Fruit fly (Drosophila melanogaster) whole organism, embryonic: ENCODE data around the gene CG31776.
A peak's percentile ranks its signal among the peaks of the same experiment; 100 is the strongest.

Source experiments
- Adf1 ChIP-seq: fragments of 200-800 bp; sonication (Bioruptor generic); IDR thresholded peaks from 2 replicates; pipeline ENCODE4 v1.3.6; 2022; ENCODE audit warnings: missing biosample characterization, missing genetic modification characterization
- CG10462 ChIP-seq: fragments of 200-800 bp; sonication (Bioruptor generic); optimal IDR thresholded peaks from 2 replicates; lab custom pipeline; 2016; ENCODE audit warnings: missing biosample characterization, missing genetic modification characterization
- CG10979 ChIP-seq: fragments of 200-800 bp; sonication (Bioruptor generic); optimal IDR thresholded peaks from 2 replicates; lab custom pipeline; 2018; ENCODE audit warnings: missing biosample characterization, mild to moderate bottlenecking, missing genetic modification characterization, moderate library complexity
- CG13287 ChIP-seq: fragments of 200-800 bp; sonication (Bioruptor generic); IDR thresholded peaks from 2 replicates; pipeline ENCODE4 v1.3.6; 2022; ENCODE audit warnings: missing biosample characterization, missing genetic modification characterization; ENCODE audit not compliant: partially characterized antibody
- CG13296 ChIP-seq: fragments of 200-800 bp; sonication (Bioruptor generic); optimal IDR thresholded peaks from 3 replicates; lab custom pipeline; 2018; ENCODE audit warnings: missing biosample characterization, mild to moderate bottlenecking, missing genetic modification characterization
- CG13894 ChIP-seq: fragments of 200-800 bp; sonication (Bioruptor generic); optimal IDR thresholded peaks from 3 replicates; lab custom pipeline; 2018; ENCODE audit warnings: missing biosample characterization, mild to moderate bottlenecking, missing genetic modification characterization, moderate library complexity
- CG14710 ChIP-seq: fragments of 200-800 bp; sonication (Bioruptor generic); optimal IDR thresholded peaks from 3 replicates; lab custom pipeline; 2019; ENCODE audit warnings: missing biosample characterization, mild to moderate bottlenecking, missing genetic modification characterization, moderate library complexity
- CG15696 ChIP-seq: fragments of 200-800 bp; sonication (Bioruptor generic); optimal IDR thresholded peaks from 2 replicates; lab custom pipeline; 2019; ENCODE audit warnings: missing biosample characterization, mild to moderate bottlenecking, missing genetic modification characterization, moderate library complexity
- CG16779 ChIP-seq: fragments of 200-800 bp; sonication (Bioruptor generic); IDR thresholded peaks from 2 replicates; pipeline ENCODE4 v1.3.6; 2022; ENCODE audit warnings: missing biosample characterization, missing genetic modification characterization
- CG16813 ChIP-seq: fragments of 200-800 bp; sonication (Bioruptor generic); IDR thresholded peaks from 3 replicates; pipeline ENCODE4 v1.3.6; 2022; ENCODE audit warnings: missing biosample characterization, missing genetic modification characterization; ENCODE audit not compliant: partially characterized antibody
- CG17829 ChIP-seq: fragments of 200-800 bp; optimal IDR thresholded peaks from 2 replicates; lab custom pipeline; 2019; ENCODE audit warnings: missing biosample characterization, mild to moderate bottlenecking, missing genetic modification characterization, moderate library complexity
- CG2202 ChIP-seq: fragments of 200-800 bp; sonication (Bioruptor generic); optimal IDR thresholded peaks from 2 replicates; lab custom pipeline; 2018; ENCODE audit warnings: missing biosample characterization, mild to moderate bottlenecking, missing genetic modification characterization
- CG32767 ChIP-seq: fragments of 200-800 bp; sonication (Bioruptor generic); IDR thresholded peaks from 2 replicates; pipeline ENCODE4 v1.3.6; 2022; ENCODE audit warnings: missing biosample characterization, missing genetic modification characterization
- CG33213 ChIP-seq: fragments of 200-800 bp; sonication (Bioruptor generic); optimal IDR thresholded peaks from 3 replicates; lab custom pipeline; 2016; ENCODE audit warnings: missing biosample characterization, missing genetic modification characterization
- CG4424 ChIP-seq: fragments of 200-800 bp; sonication (Bioruptor generic); optimal IDR thresholded peaks from 3 replicates; lab custom pipeline; 2016; ENCODE audit warnings: missing biosample characterization, missing genetic modification characterization
- CG5180 ChIP-seq: fragments of 200-800 bp; sonication (Bioruptor generic); optimal IDR thresholded peaks from 3 replicates; lab custom pipeline; 2017; ENCODE audit warnings: missing biosample characterization, missing genetic modification characterization, mild to moderate bottlenecking, moderate library complexity, missing genetic modification reagents
- CG5953 ChIP-seq: fragments of 200-800 bp; sonication (Bioruptor generic); IDR thresholded peaks from 2 replicates; pipeline ENCODE4 v1.3.6; 2022; ENCODE audit warnings: missing biosample characterization, missing genetic modification characterization
- CG6765 ChIP-seq: fragments of 200-800 bp; sonication (Bioruptor generic); optimal IDR thresholded peaks from 3 replicates; lab custom pipeline; 2017; ENCODE audit warnings: missing biosample characterization, mild to moderate bottlenecking, missing genetic modification characterization
- CG7357 ChIP-seq: fragments of 200-800 bp; sonication (Bioruptor generic); IDR thresholded peaks from 3 replicates; pipeline ENCODE4 v1.3.6; 2022; ENCODE audit warnings: missing biosample characterization, missing genetic modification characterization
- CG7987 ChIP-seq: fragments of 200-800 bp; sonication (Bioruptor generic); optimal IDR thresholded peaks from 2 replicates; lab custom pipeline; 2018; ENCODE audit warnings: missing biosample characterization, mild to moderate bottlenecking, missing genetic modification characterization, moderate library complexity
- CG9932 ChIP-seq: fragments of 200-800 bp; sonication (Bioruptor generic); IDR thresholded peaks from 2 replicates; pipeline ENCODE4 v1.3.6; 2022; ENCODE audit warnings: missing biosample characterization, missing genetic modification characterization
- CTCF ChIP-seq: fragments of 200-800 bp; sonication (Bioruptor generic); optimal IDR thresholded peaks from 2 replicates; lab custom pipeline; 2017; ENCODE audit warnings: missing biosample characterization, mild to moderate bottlenecking, missing genetic modification characterization, moderate library complexity
- E2f2 ChIP-seq: fragments of 200-800 bp; sonication (Bioruptor generic); IDR thresholded peaks from 2 replicates; pipeline ENCODE4 v1.3.6; 2022; ENCODE audit warnings: missing biosample characterization, missing genetic modification characterization
- Mad ChIP-seq: fragments of 200-800 bp; sonication (Bioruptor generic); optimal IDR thresholded peaks from 2 replicates; lab custom pipeline; 2016; ENCODE audit warnings: missing biosample characterization, missing genetic modification characterization
- Med ChIP-seq: fragments of 200-800 bp; sonication (Bioruptor generic); peaks from one replicate; lab custom pipeline; 2016; ENCODE audit warnings: missing biosample characterization, missing genetic modification characterization, mild to moderate bottlenecking, inconsistent platforms, moderate library complexity
- NfI ChIP-seq: fragments of 200-800 bp; sonication (Bioruptor generic); optimal IDR thresholded peaks from 3 replicates; lab custom pipeline; 2018; ENCODE audit warnings: missing biosample characterization, mild to moderate bottlenecking, missing genetic modification characterization, moderate library complexity
- Sry-β ChIP-seq: fragments of 200-800 bp; sonication (Bioruptor generic); optimal IDR thresholded peaks from 2 replicates; lab custom pipeline; 2018; ENCODE audit warnings: missing biosample characterization, mild to moderate bottlenecking, missing genetic modification characterization, moderate library complexity
- Vsx1 ChIP-seq: fragments of 200-800 bp; sonication (Bioruptor generic); optimal IDR thresholded peaks from 2 replicates; lab custom pipeline; 2017; ENCODE audit warnings: missing biosample characterization, mild to moderate bottlenecking, missing genetic modification characterization, missing genetic modification reagents
- cg ChIP-seq: fragments of 200-800 bp; sonication (Bioruptor generic); optimal IDR thresholded peaks from 3 replicates; lab custom pipeline; 2019; ENCODE audit warnings: missing biosample characterization, mild to moderate bottlenecking, missing genetic modification characterization, moderate library complexity
- chinmo ChIP-seq: fragments of 200-800 bp; sonication (Bioruptor generic); IDR thresholded peaks from 4 replicates; pipeline ENCODE4 v1.3.6; 2022; ENCODE audit warnings: missing biosample characterization, missing genetic modification characterization; ENCODE audit not compliant: partially characterized antibody
- eve ChIP-seq, 2 experiments: fragments of >200 bp; optimal IDR thresholded peaks; 2 replicates each; lab custom pipeline; 2017; ENCODE audit warnings: missing biosample characterization in 2 of 2, missing genetic modification characterization in 2 of 2
- gem ChIP-seq: fragments of 200-800 bp; sonication (Bioruptor generic); optimal IDR thresholded peaks from 2 replicates; lab custom pipeline; 2019; ENCODE audit warnings: missing biosample characterization, mild to moderate bottlenecking, missing genetic modification characterization, moderate library complexity
- gro ChIP-seq: fragments of 200-800 bp; sonication (Bioruptor generic); optimal IDR thresholded peaks from 2 replicates; lab custom pipeline; 2016; ENCODE audit warnings: missing biosample characterization, missing genetic modification characterization
- kah ChIP-seq: fragments of 200-800 bp; sonication (Bioruptor generic); optimal IDR thresholded peaks from 2 replicates; lab custom pipeline; 2018; ENCODE audit warnings: missing biosample characterization, mild to moderate bottlenecking, missing genetic modification characterization
- klu ChIP-seq: fragments of 200-800 bp; sonication (Bioruptor generic); IDR thresholded peaks from 2 replicates; pipeline ENCODE4 v1.3.6; 2022; ENCODE audit warnings: missing biosample characterization, missing genetic modification characterization
- lbe ChIP-seq: fragments of 200-800 bp; sonication (Bioruptor generic); optimal IDR thresholded peaks from 2 replicates; lab custom pipeline; 2016; ENCODE audit warnings: missing biosample characterization, mild to moderate bottlenecking, missing genetic modification characterization
- nau ChIP-seq: fragments of 200-800 bp; sonication (Bioruptor generic); optimal IDR thresholded peaks from 3 replicates; lab custom pipeline; 2017; ENCODE audit warnings: missing biosample characterization, mild to moderate bottlenecking, missing genetic modification characterization, missing genetic modification reagents
- otp ChIP-seq: fragments of 200-800 bp; sonication (Bioruptor generic); IDR thresholded peaks from 3 replicates; pipeline ENCODE4, ENCODE4 v1.3.6; 2022; ENCODE audit warnings: missing biosample characterization, missing genetic modification characterization
- pita ChIP-seq: fragments of 200-800 bp; sonication (Bioruptor generic); optimal IDR thresholded peaks from 2 replicates; lab custom pipeline; 2017; ENCODE audit warnings: missing biosample characterization, mild to moderate bottlenecking, missing genetic modification characterization
- rib ChIP-seq: fragments of 200-800 bp; sonication (Bioruptor generic); IDR thresholded peaks from 2 replicates; pipeline ENCODE4 v1.3.6; 2022; ENCODE audit warnings: missing biosample characterization, missing genetic modification characterization
- stwl ChIP-seq: fragments of 200-800 bp; sonication (Bioruptor generic); optimal IDR thresholded peaks from 3 replicates; lab custom pipeline; 2018; ENCODE audit warnings: missing biosample characterization, mild to moderate bottlenecking, missing genetic modification characterization, moderate library complexity
- tna ChIP-seq: fragments of 200-800 bp; sonication (Bioruptor generic); IDR thresholded peaks from 2 replicates; pipeline ENCODE4 v1.3.6; 2022; ENCODE audit warnings: missing biosample characterization, missing genetic modification characterization; ENCODE audit not compliant: partially characterized antibody
- twi ChIP-seq: fragments of 200-800 bp; optimal IDR thresholded peaks from 2 replicates; lab custom pipeline; 2019; ENCODE audit warnings: missing biosample characterization, mild to moderate bottlenecking, missing genetic modification characterization, moderate library complexity
- unpg ChIP-seq: fragments of 200-800 bp; sonication (Bioruptor generic); optimal IDR thresholded peaks from 3 replicates; lab custom pipeline; 2018; ENCODE audit warnings: missing biosample characterization, mild to moderate bottlenecking, missing genetic modification characterization, moderate library complexity
- vnd ChIP-seq: fragments of 200-800 bp; sonication (Bioruptor generic); IDR thresholded peaks from 3 replicates; pipeline ENCODE4 v1.3.6; 2022; ENCODE audit warnings: missing biosample characterization, missing genetic modification characterization; ENCODE audit not compliant: partially characterized antibody
- vvl ChIP-seq: fragments of 200-800 bp; sonication (Bioruptor generic); IDR thresholded peaks from 2 replicates; pipeline ENCODE4 v1.3.6; 2022; ENCODE audit warnings: missing biosample characterization, missing genetic modification characterization
- zen ChIP-seq: fragments of 200-800 bp; sonication (Bioruptor generic); optimal IDR thresholded peaks from 3 replicates; lab custom pipeline; 2018; ENCODE audit warnings: missing biosample characterization, mild to moderate bottlenecking, missing genetic modification characterization, moderate library complexity

Gene CG31776

DNA sequence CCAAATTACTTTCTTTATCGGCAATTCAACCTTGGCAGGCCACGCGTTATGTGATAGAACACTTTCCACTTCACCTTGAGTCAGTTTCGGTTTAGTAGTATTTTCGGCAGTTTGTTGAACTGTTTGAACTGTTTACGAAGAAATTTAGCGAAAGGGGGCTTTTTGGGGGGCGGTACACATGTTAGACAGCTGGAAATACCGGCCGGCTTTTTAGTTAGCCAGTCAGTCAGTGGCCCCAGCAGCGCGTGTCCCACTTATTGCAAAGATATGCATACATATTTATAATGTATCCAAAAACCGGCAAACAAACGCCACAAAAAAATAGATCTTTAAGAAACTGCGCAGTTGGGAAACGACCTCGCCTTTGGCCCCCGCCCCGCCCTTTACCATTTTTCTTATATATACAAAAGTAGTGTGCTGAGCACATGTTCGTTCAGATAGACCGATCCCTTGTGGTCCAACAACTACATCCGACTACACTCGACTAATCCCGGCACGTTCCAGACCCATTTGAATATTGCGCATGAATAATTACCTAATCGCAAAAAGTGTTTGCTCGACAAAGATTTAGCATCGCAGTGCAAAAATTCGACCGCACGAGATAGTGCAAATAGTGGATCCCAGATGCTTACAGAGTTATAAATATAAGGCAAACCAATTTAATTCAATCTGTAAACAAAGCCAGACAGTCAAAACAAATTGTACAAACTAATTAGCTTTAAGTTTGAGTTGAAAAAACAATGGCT is 9.9 kb downstream of the CG31776 start (continued):
- no peak for TF ChIP-seq CG10462
- 0 out of 2 replicates have a peak, but pooled peaks have one; percentile 3 for TF ChIP-seq CG16779 (GFP tag; lab: Robert Waterston, UW)
- no peak for TF ChIP-seq zen
- TF ChIP-seq CG16813, result 0 out of 3 replicates have a peak, but pooled peaks have one; percentile 14
- 0 out of 2 replicates have a peak, but pooled peaks have one; percentile 31 for TF ChIP-seq tna (GFP tag; lab: Robert Waterston, UW)
- TF ChIP-seq Adf1 (GFP tag; lab: Robert Waterston, UW), result peak; percentile 14; the same call in 1 of the 2 replicates
- peak; percentile 67; the same call in 1 of the 2 replicates for TF ChIP-seq CG32767 (GFP tag; lab: Robert Waterston, UW)
- TF ChIP-seq CG13894 (tag; lab: Kevin White, UChicago), result peak; percentile 65
- TF ChIP-seq CG7987 (GFP tag; lab: Kevin White, UChicago), result peak; percentile 22
- TF ChIP-seq lbe (GFP tag; lab: Kevin White, UChicago), result peak; percentile 19
- TF ChIP-seq Med (GFP tag; lab: Kevin White, UChicago), result peak; percentile 61
- TF ChIP-seq rib (GFP tag; lab: Robert Waterston, UW), result peak; percentile 49
- peak; percentile 33; the same call in 1 of the 2 replicates for TF ChIP-seq vvl (GFP tag; lab: Robert Waterston, UW)
- no peak for TF ChIP-seq unpg (GFP tag; lab: Kevin White, UChicago)
- peak; percentile 69 for TF ChIP-seq kah (GFP tag; lab: Kevin White, UChicago)
- 0 out of 2 replicates have a peak, but pooled peaks have one; percentile 3 for TF ChIP-seq CG9932 (GFP tag; lab: Robert Waterston, UW)
- peak; percentile 2 for TF ChIP-seq Vsx1
- peak; percentile 18; the same call in 1 of the 2 replicates for TF ChIP-seq CG13287
- peak; percentile 2 for TF ChIP-seq nau (GFP tag; lab: Kevin White, UChicago)
- peak; percentile 86 for TF ChIP-seq twi
- TF ChIP-seq Mad (GFP tag; lab: Kevin White, UChicago), result no peak

- TF ChIP-seq NfI (GFP tag; lab: Kevin White, UChicago), result no peak
- 0 out of 2 replicates have a peak, but pooled peaks have one; percentile 11 for TF ChIP-seq vvl (GFP tag; lab: Robert Waterston, UW)
- no peak for TF ChIP-seq CG33213 (GFP tag; lab: Kevin White, UChicago)
- TF ChIP-seq CG5180, result no peak
- TF ChIP-seq CG5953 (GFP tag; lab: Robert Waterston, UW), result no peak
- peak; percentile 14; the same call in 1 of the 4 replicates for TF ChIP-seq chinmo
- peak; percentile 96 for TF ChIP-seq CTCF (GFP tag; lab: Kevin White, UChicago)
- TF ChIP-seq CG13296, result no peak
- TF ChIP-seq stwl, result peak; percentile 49
- peak; percentile 19 for TF ChIP-seq gem (tag; lab: Kevin White, UChicago)
- peak; percentile 80 for TF ChIP-seq E2f2 (GFP tag; lab: Robert Waterston, UW)
- TF ChIP-seq Vsx1, result peak; percentile 20
- TF ChIP-seq CG6765 (GFP tag; lab: Kevin White, UChicago), result no peak
- TF ChIP-seq gro (GFP tag; lab: Kevin White, UChicago), result no peak
- no peak for TF ChIP-seq twi
- TF ChIP-seq CG17829 (tag; lab: Kevin White, UChicago), result peak; percentile 1
- TF ChIP-seq cg (GFP tag; lab: Kevin White, UChicago), result peak; percentile 67
- peak; percentile 12 for TF ChIP-seq CG2202 (tag; lab: Kevin White, UChicago)
- no peak for TF ChIP-seq otp (GFP tag; lab: Robert Waterston, UW)
- TF ChIP-seq eve (GFP tag; optimal IDR thresholded peaks at IDR 0.05; lab: Kevin White, UChicago), result peak in 1 of 2 experiments; percentile 22
- TF ChIP-seq CG14710, result peak; percentile 19
- no peak for TF ChIP-seq vnd (GFP tag; lab: Robert Waterston, UW)
- TF ChIP-seq pita, result no peak
- TF ChIP-seq CG4424 (GFP tag; lab: Kevin White, UChicago), result peak; percentile 1
- no peak for TF ChIP-seq CG15696 (tag; lab: Kevin White, UChicago)
- no peak for TF ChIP-seq CG16779 (GFP tag; lab: Robert Waterston, UW)
- peak; percentile 14 for TF ChIP-seq CG10979 (tag; lab: Kevin White, UChicago)
- no peak for TF ChIP-seq Sry-β (GFP tag; lab: Kevin White, UChicago)
- no peak for TF ChIP-seq CG7357
- no peak for TF ChIP-seq klu
Measured at dm6 chr2L:3480443-3480839, 10.5 kb downstream of the CG31776 start.
